Worm (Caenorhabditis elegans) whole organism, L1 larva: ENCODE results near the gene spig-7.

Experiments
- C34B4.2 ChIP-seq: sonication (generic microtip); optimal IDR thresholded peaks from 2 replicates; lab custom pipeline; 2017; ENCODE audit warnings: mild to moderate bottlenecking, missing genetic modification characterization, missing compliant biosample characterization
- nhr-28 ChIP-seq: fragments of 150-350 bp; optimal IDR thresholded peaks from 2 replicates; lab custom pipeline; 2014; ENCODE audit warnings: missing biosample characterization, missing genetic modification characterization
- skn-1 ChIP-seq: fragments of 150-350 bp; optimal IDR thresholded peaks from 2 replicates; lab custom pipeline; 2014; ENCODE audit warnings: missing biosample characterization, missing genetic modification characterization

DNA sequence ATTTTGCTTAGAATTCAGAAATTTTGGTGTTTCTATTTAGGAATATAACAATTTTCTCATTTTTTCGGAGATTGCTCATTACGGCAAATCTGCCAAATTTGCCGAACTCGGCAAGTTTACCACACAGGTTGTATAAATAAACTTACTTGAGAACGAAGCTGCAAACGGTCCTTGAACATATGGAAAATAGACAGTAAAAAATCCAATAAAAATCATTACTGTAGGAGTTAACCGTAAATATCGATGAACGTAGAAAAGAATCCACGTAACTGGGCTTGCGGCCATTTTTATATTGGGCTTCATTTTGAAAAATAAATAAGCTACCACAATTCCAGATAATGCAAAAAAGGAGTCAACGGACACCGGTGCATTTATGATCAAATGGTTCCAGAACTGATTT, 45.7 kb downstream of the spig-7 start:
- TF ChIP-seq skn-1 (tag; lab: Kevin White, UChicago) (no peak), C34B4.2 (tag; lab: Kevin White, UChicago) (no peak), nhr-28 (tag; lab: Kevin White, UChicago) (no peak)
